Fruit fly (Drosophila melanogaster): ENCODE data around the gene Mco3.

dm6 chr3R:25883877-25884276, 13.4 kb upstream of the Mco3 start:
- TF ChIP-seq Mnt (GFP tag; optimal IDR thresholded peaks at IDR 0.05) (no peak), ovo (GFP tag; optimal IDR thresholded peaks at IDR 0.05) (no peak), kay (GFP tag; ENCODE audit: borderline replicate concordance) (no peak)
